Fruit fly (Drosophila melanogaster) whole organism, embryonic: ENCODE results near the gene CG12951.

Experiments
- Bteb2 ChIP-seq: fragments of 200-800 bp; sonication (Bioruptor generic); optimal IDR thresholded peaks from 2 replicates; lab custom pipeline; 2016; ENCODE audit warnings: missing biosample characterization, missing genetic modification characterization
- CG10267 ChIP-seq: fragments of 200-800 bp; sonication (Bioruptor generic); optimal IDR thresholded peaks from 2 replicates; lab custom pipeline; 2018; ENCODE audit warnings: missing biosample characterization, mild to moderate bottlenecking, missing genetic modification characterization, moderate library complexity
- CG13424 ChIP-seq: fragments of 200-800 bp; sonication (Bioruptor generic); optimal IDR thresholded peaks from 2 replicates; lab custom pipeline; 2019; ENCODE audit warnings: missing biosample characterization, mild to moderate bottlenecking, missing genetic modification characterization, moderate library complexity
- CG13775 ChIP-seq: fragments of 200-800 bp; sonication (Bioruptor generic); optimal IDR thresholded peaks from 3 replicates; lab custom pipeline; 2017; ENCODE audit warnings: missing biosample characterization, mild to moderate bottlenecking, missing genetic modification characterization
- CG14014 ChIP-seq: fragments of 200-800 bp; sonication (Bioruptor generic); IDR thresholded peaks from 2 replicates; pipeline ENCODE4 v1.3.6; 2022; ENCODE audit warnings: missing biosample characterization, missing genetic modification characterization
- CG14667 ChIP-seq: fragments of 200-800 bp; sonication (Bioruptor generic); IDR thresholded peaks from 2 replicates; pipeline ENCODE4 v1.3.6; 2022; ENCODE audit warnings: missing biosample characterization, missing genetic modification characterization
- CG14860 ChIP-seq: fragments of 200-800 bp; sonication (Bioruptor generic); IDR thresholded peaks from 3 replicates; pipeline ENCODE4 v1.3.6; 2022; ENCODE audit warnings: missing biosample characterization, missing genetic modification characterization; ENCODE audit not compliant: partially characterized antibody
- CG15514 ChIP-seq: fragments of 200-800 bp; sonication (Bioruptor generic); optimal IDR thresholded peaks from 3 replicates; lab custom pipeline; 2017; ENCODE audit warnings: missing biosample characterization, missing genetic modification characterization, mild to moderate bottlenecking, moderate library complexity, missing genetic modification reagents
- CG16815 ChIP-seq: fragments of 200-800 bp; sonication (Bioruptor generic); optimal IDR thresholded peaks from 3 replicates; lab custom pipeline; 2017; ENCODE audit warnings: missing biosample characterization, mild to moderate bottlenecking, missing genetic modification characterization
- CG18599 ChIP-seq: fragments of 200-800 bp; sonication (Bioruptor generic); optimal IDR thresholded peaks from 3 replicates; lab custom pipeline; 2017; ENCODE audit warnings: missing biosample characterization, missing genetic modification characterization, mild to moderate bottlenecking, moderate library complexity, missing genetic modification reagents
- CG2199 ChIP-seq: fragments of 200-800 bp; sonication (Bioruptor generic); IDR thresholded peaks from 3 replicates; pipeline ENCODE4 v1.3.6; 2022; ENCODE audit warnings: missing biosample characterization, missing genetic modification characterization
- CG2202 ChIP-seq: fragments of 200-800 bp; sonication (Bioruptor generic); optimal IDR thresholded peaks from 2 replicates; lab custom pipeline; 2018; ENCODE audit warnings: missing biosample characterization, mild to moderate bottlenecking, missing genetic modification characterization
- CG2875 ChIP-seq: fragments of 200-800 bp; sonication (Bioruptor generic); optimal IDR thresholded peaks from 2 replicates; lab custom pipeline; 2017; ENCODE audit warnings: missing biosample characterization, mild to moderate bottlenecking, missing genetic modification characterization, missing genetic modification reagents
- CG30403 ChIP-seq: fragments of 200-800 bp; sonication (Bioruptor generic); optimal IDR thresholded peaks from 3 replicates; lab custom pipeline; 2016; ENCODE audit warnings: missing biosample characterization, missing genetic modification characterization
- CG3995 ChIP-seq: fragments of 200-800 bp; sonication (Bioruptor generic); optimal IDR thresholded peaks from 3 replicates; lab custom pipeline; 2016; ENCODE audit warnings: missing biosample characterization, missing genetic modification characterization
- CG4424 ChIP-seq: fragments of 200-800 bp; sonication (Bioruptor generic); optimal IDR thresholded peaks from 3 replicates; lab custom pipeline; 2016; ENCODE audit warnings: missing biosample characterization, missing genetic modification characterization
- CG4707 ChIP-seq: fragments of 200-800 bp; sonication (Bioruptor generic); optimal IDR thresholded peaks from 2 replicates; lab custom pipeline; 2018; ENCODE audit warnings: missing biosample characterization, mild to moderate bottlenecking, missing genetic modification characterization, moderate library complexity
- CG7839 ChIP-seq: fragments of 200-800 bp; sonication (Bioruptor generic); optimal IDR thresholded peaks from 3 replicates; lab custom pipeline; 2018; ENCODE audit warnings: missing biosample characterization, mild to moderate bottlenecking, missing genetic modification characterization, moderate library complexity
- CoRest ChIP-seq: fragments of 200-800 bp; sonication (Bioruptor generic); optimal IDR thresholded peaks from 3 replicates; lab custom pipeline; 2018; ENCODE audit warnings: missing biosample characterization, mild to moderate bottlenecking, missing genetic modification characterization, moderate library complexity
- Deaf1 ChIP-seq: fragments of 200-800 bp; optimal IDR thresholded peaks from 3 replicates; lab custom pipeline; 2019; ENCODE audit warnings: missing biosample characterization, mild to moderate bottlenecking, missing genetic modification characterization, moderate library complexity
- Dek ChIP-seq: fragments of 200-800 bp; sonication (Bioruptor generic); optimal IDR thresholded peaks from 3 replicates; lab custom pipeline; 2019; ENCODE audit warnings: missing biosample characterization, mild to moderate bottlenecking, missing genetic modification characterization, moderate library complexity
- E2f2 ChIP-seq: fragments of 200-800 bp; sonication (Bioruptor generic); IDR thresholded peaks from 2 replicates; pipeline ENCODE4 v1.3.6; 2022; ENCODE audit warnings: missing biosample characterization, missing genetic modification characterization
- HLH4C ChIP-seq: fragments of 200-800 bp; sonication (Bioruptor generic); IDR thresholded peaks from 3 replicates; pipeline ENCODE4 v1.3.6; 2022; ENCODE audit warnings: missing biosample characterization, missing genetic modification characterization; ENCODE audit not compliant: partially characterized antibody
- HLH54F ChIP-seq: fragments of 200-800 bp; sonication (Bioruptor generic); optimal IDR thresholded peaks from 3 replicates; lab custom pipeline; 2016; ENCODE audit warnings: missing biosample characterization, missing genetic modification characterization
- HmgD ChIP-seq: fragments of 200-800 bp; sonication (Bioruptor generic); optimal IDR thresholded peaks from 3 replicates; lab custom pipeline; 2016; ENCODE audit warnings: missing biosample characterization, missing genetic modification characterization
- Mes4 ChIP-seq: fragments of 200-800 bp; sonication (Bioruptor generic); optimal IDR thresholded peaks from 2 replicates; lab custom pipeline; 2016; ENCODE audit warnings: missing biosample characterization, missing genetic modification characterization
- Myb ChIP-seq: fragments of 200-800 bp; sonication (Bioruptor generic); optimal IDR thresholded peaks from 2 replicates; lab custom pipeline; 2016; ENCODE audit warnings: missing biosample characterization, missing genetic modification characterization
- NC2β ChIP-seq: fragments of 200-800 bp; sonication (Bioruptor generic); optimal IDR thresholded peaks from 2 replicates; lab custom pipeline; 2016; ENCODE audit warnings: missing biosample characterization, missing genetic modification characterization
- NK7.1 ChIP-seq: fragments of 200-800 bp; sonication (Bioruptor generic); optimal IDR thresholded peaks from 3 replicates; lab custom pipeline; 2016; ENCODE audit warnings: missing biosample characterization, missing genetic modification characterization
- aop ChIP-seq: fragments of 200-800 bp; sonication (Bioruptor generic); IDR thresholded peaks from 2 replicates; pipeline ENCODE4 v1.3.6; 2022; ENCODE audit warnings: missing biosample characterization, missing genetic modification characterization
- bigmax ChIP-seq: fragments of 200-800 bp; sonication (Bioruptor generic); optimal IDR thresholded peaks from 2 replicates; lab custom pipeline; 2018; ENCODE audit warnings: missing biosample characterization, mild to moderate bottlenecking, missing genetic modification characterization
- btn ChIP-seq: fragments of 200-800 bp; sonication (Bioruptor generic); optimal IDR thresholded peaks from 2 replicates; lab custom pipeline; 2016; ENCODE audit warnings: missing biosample characterization, missing genetic modification characterization
- cg ChIP-seq: fragments of 200-800 bp; sonication (Bioruptor generic); optimal IDR thresholded peaks from 3 replicates; lab custom pipeline; 2019; ENCODE audit warnings: missing biosample characterization, mild to moderate bottlenecking, missing genetic modification characterization, moderate library complexity
- chinmo ChIP-seq: fragments of 200-800 bp; sonication (Bioruptor generic); IDR thresholded peaks from 4 replicates; pipeline ENCODE4 v1.3.6; 2022; ENCODE audit warnings: missing biosample characterization, missing genetic modification characterization; ENCODE audit not compliant: partially characterized antibody
- crp ChIP-seq, 2 experiments: fragments of 200-800 bp; sonication (Bioruptor generic); optimal IDR thresholded peaks; 2 replicates in 1 of 2; 3 replicates in 1 of 2; lab custom pipeline; 2017; ENCODE audit warnings: missing biosample characterization in 2 of 2, missing genetic modification characterization in 2 of 2, mild to moderate bottlenecking in 1 of 2, moderate library complexity in 1 of 2
- ems ChIP-seq: fragments of 200-800 bp; sonication (Bioruptor generic); optimal IDR thresholded peaks from 3 replicates; lab custom pipeline; 2016; ENCODE audit warnings: missing biosample characterization, missing genetic modification characterization
- jing ChIP-seq: fragments of 200-800 bp; sonication (Bioruptor generic); optimal IDR thresholded peaks from 2 replicates; lab custom pipeline; 2018; ENCODE audit warnings: missing biosample characterization, mild to moderate bottlenecking, missing genetic modification characterization
- lbe ChIP-seq: fragments of 200-800 bp; sonication (Bioruptor generic); optimal IDR thresholded peaks from 2 replicates; lab custom pipeline; 2016; ENCODE audit warnings: missing biosample characterization, mild to moderate bottlenecking, missing genetic modification characterization
- lov ChIP-seq, 2 experiments: fragments of 200-800 bp in 1 of 2; fragments of >200 bp in 1 of 2; sonication (Bioruptor generic) in 1 of 2; IDR thresholded peaks in 1 of 2; optimal IDR thresholded peaks in 1 of 2; 2 replicates in 1 of 2; 3 replicates in 1 of 2; pipeline versions ENCODE4 v1.3.6 to Lab custom; 2017 to 2022; ENCODE audit warnings: missing biosample characterization in 1 of 2, missing genetic modification characterization in 1 of 2
- mam ChIP-seq: fragments of 200-800 bp; sonication (Bioruptor generic); optimal IDR thresholded peaks from 3 replicates; lab custom pipeline; 2016; ENCODE audit warnings: missing biosample characterization, missing genetic modification characterization
- mirr ChIP-seq: fragments of 200-800 bp; sonication (Bioruptor generic); optimal IDR thresholded peaks from 3 replicates; lab custom pipeline; 2018; ENCODE audit warnings: missing biosample characterization, mild to moderate bottlenecking, missing genetic modification characterization
- pfk ChIP-seq: fragments of 200-800 bp; sonication (Bioruptor generic); optimal IDR thresholded peaks from 2 replicates; lab custom pipeline; 2018; ENCODE audit warnings: missing biosample characterization, mild to moderate bottlenecking, missing genetic modification characterization, moderate library complexity
- pho ChIP-seq: fragments of 200-800 bp; sonication (Bioruptor generic); optimal IDR thresholded peaks from 2 replicates; lab custom pipeline; 2016; ENCODE audit warnings: missing biosample characterization, missing genetic modification characterization
- pita ChIP-seq: fragments of 200-800 bp; sonication (Bioruptor generic); optimal IDR thresholded peaks from 2 replicates; lab custom pipeline; 2017; ENCODE audit warnings: missing biosample characterization, mild to moderate bottlenecking, missing genetic modification characterization
- run ChIP-seq: fragments of 200-800 bp; sonication (Bioruptor generic); optimal IDR thresholded peaks from 3 replicates; lab custom pipeline; 2018; ENCODE audit warnings: missing biosample characterization, mild to moderate bottlenecking, missing genetic modification characterization
- slou ChIP-seq: fragments of 200-800 bp; sonication (Bioruptor generic); optimal IDR thresholded peaks from 3 replicates; lab custom pipeline; 2016; ENCODE audit warnings: missing biosample characterization, missing genetic modification characterization
- so ChIP-seq: fragments of 200-800 bp; sonication (Bioruptor generic); IDR thresholded peaks from 3 replicates; pipeline ENCODE4 v1.3.6; 2022; ENCODE audit warnings: missing biosample characterization, missing genetic modification characterization
- sr ChIP-seq: fragments of 200-800 bp; sonication (Bioruptor generic); IDR thresholded peaks from 3 replicates; pipeline ENCODE4 v1.3.6; 2022; ENCODE audit warnings: missing biosample characterization, missing genetic modification characterization
- tll ChIP-seq, 2 experiments: fragments of 200-800 bp in 1 of 2; fragments of >200 bp in 1 of 2; sonication (Bioruptor generic) in 1 of 2; optimal IDR thresholded peaks; 2 replicates each; lab custom pipeline; 2017 to 2019; ENCODE audit warnings: missing biosample characterization in 2 of 2, missing genetic modification characterization in 2 of 2, mild to moderate bottlenecking in 1 of 2, moderate library complexity in 1 of 2
- tna ChIP-seq: fragments of 200-800 bp; sonication (Bioruptor generic); IDR thresholded peaks from 2 replicates; pipeline ENCODE4 v1.3.6; 2022; ENCODE audit warnings: missing biosample characterization, missing genetic modification characterization; ENCODE audit not compliant: partially characterized antibody

The CG12951 gene

dm6 chr3R:9370413-9370812 is 40.3 kb upstream of the CG12951 start (continued):
- peak; percentile 5 for TF ChIP-seq slou (GFP tag; lab: Kevin White, UChicago)
- TF ChIP-seq CG2875 (GFP tag; lab: Kevin White, UChicago), result no peak
- TF ChIP-seq chinmo (GFP tag; lab: Robert Waterston, UW), result 0 out of 4 replicates have a peak, but pooled peaks have one; percentile 29
- no peak for TF ChIP-seq mirr (GFP tag; lab: Kevin White, UChicago)
- TF ChIP-seq pita (GFP tag; lab: Kevin White, UChicago), result no peak
- TF ChIP-seq lbe (GFP tag; lab: Kevin White, UChicago), result no peak
- no peak for TF ChIP-seq NC2β (GFP tag; lab: Kevin White, UChicago)
- peak; percentile 28 for TF ChIP-seq CG15514 (GFP tag; lab: Kevin White, UChicago)
- peak; percentile 62 for TF ChIP-seq CG30403 (GFP tag; lab: Kevin White, UChicago)
- TF ChIP-seq Deaf1 (tag; lab: Kevin White, UChicago), result no peak
- peak; percentile 12 for TF ChIP-seq CG4424 (GFP tag; lab: Kevin White, UChicago)
- peak; percentile 8 for TF ChIP-seq CG13775 (GFP tag; lab: Kevin White, UChicago)
- peak; percentile 65 for TF ChIP-seq CoRest (tag; lab: Kevin White, UChicago)
- no peak for TF ChIP-seq CG14860
- TF ChIP-seq Mes4 (GFP tag; lab: Kevin White, UChicago), result no peak
- TF ChIP-seq CG14667, result 0 out of 2 replicates have a peak, but pooled peaks have one; percentile 39
- TF ChIP-seq Myb, result peak; percentile 2
- TF ChIP-seq aop, result no peak
- peak; percentile 71 for TF ChIP-seq so (GFP tag; lab: Robert Waterston, UW)
- no peak for TF ChIP-seq tll (GFP tag; optimal IDR thresholded peaks at IDR 0.05; lab: Kevin White, UChicago)
- no peak for TF ChIP-seq lov (optimal IDR thresholded peaks at IDR 0.05; lab: Kevin White, UChicago)
- TF ChIP-seq lov (GFP tag; IDR thresholded peaks at IDR 0.05; lab: Robert Waterston, UW), result no peak
- peak; percentile 4 for TF ChIP-seq CG3995 (GFP tag; lab: Kevin White, UChicago)
- peak; percentile 47 for TF ChIP-seq E2f2 (GFP tag; lab: Robert Waterston, UW)
- TF ChIP-seq jing (GFP tag; lab: Kevin White, UChicago), result no peak
- peak; percentile 59 for TF ChIP-seq CG18599 (GFP tag; lab: Kevin White, UChicago)
- TF ChIP-seq CG4707 (GFP tag; lab: Kevin White, UChicago), result no peak
- TF ChIP-seq mam (GFP tag; lab: Kevin White, UChicago), result peak; percentile 62
- no peak for TF ChIP-seq pfk (GFP tag; lab: Kevin White, UChicago)
- peak; percentile 55 for TF ChIP-seq pho (GFP tag; lab: Kevin White, UChicago)
- no peak for TF ChIP-seq HmgD (GFP tag; lab: Kevin White, UChicago)
- no peak for TF ChIP-seq btn (GFP tag; lab: Kevin White, UChicago)
- TF ChIP-seq ems (GFP tag; lab: Kevin White, UChicago), result no peak
- TF ChIP-seq sr (GFP tag; lab: Robert Waterston, UW), result no peak
- TF ChIP-seq cg (GFP tag; lab: Kevin White, UChicago), result no peak
- TF ChIP-seq CG10267, result peak; percentile 19
- peak; percentile 46; the same call in 1 of the 2 replicates for TF ChIP-seq CG14014 (GFP tag; lab: Robert Waterston, UW)
- TF ChIP-seq CG2202 (tag; lab: Kevin White, UChicago), result no peak
- no peak for TF ChIP-seq tna (GFP tag; lab: Robert Waterston, UW)
- TF ChIP-seq Bteb2 (GFP tag; lab: Kevin White, UChicago), result peak; percentile 61
- no peak for TF ChIP-seq crp (GFP tag; optimal IDR thresholded peaks at IDR 0.05; lab: Kevin White, UChicago)
- TF ChIP-seq run (tag; lab: Kevin White, UChicago), result no peak
- TF ChIP-seq CG2199 (GFP tag; lab: Robert Waterston, UW), result no peak
- peak; percentile 30 for TF ChIP-seq Dek (tag; lab: Kevin White, UChicago)
- TF ChIP-seq CG7839 (tag; lab: Kevin White, UChicago), result peak; percentile 60
- peak; percentile 31 for TF ChIP-seq HLH54F (GFP tag; lab: Kevin White, UChicago)
- TF ChIP-seq CG13424 (tag; lab: Kevin White, UChicago), result peak; percentile 70
- no peak for TF ChIP-seq CG16815
- TF ChIP-seq NK7.1 (GFP tag; lab: Kevin White, UChicago), result no peak
- TF ChIP-seq HLH4C (GFP tag; lab: Robert Waterston, UW), result no peak
- no peak for TF ChIP-seq bigmax
